Fruit fly (Drosophila melanogaster): ENCODE results near the gene Cox11.

Cox11 gene

DNA sequence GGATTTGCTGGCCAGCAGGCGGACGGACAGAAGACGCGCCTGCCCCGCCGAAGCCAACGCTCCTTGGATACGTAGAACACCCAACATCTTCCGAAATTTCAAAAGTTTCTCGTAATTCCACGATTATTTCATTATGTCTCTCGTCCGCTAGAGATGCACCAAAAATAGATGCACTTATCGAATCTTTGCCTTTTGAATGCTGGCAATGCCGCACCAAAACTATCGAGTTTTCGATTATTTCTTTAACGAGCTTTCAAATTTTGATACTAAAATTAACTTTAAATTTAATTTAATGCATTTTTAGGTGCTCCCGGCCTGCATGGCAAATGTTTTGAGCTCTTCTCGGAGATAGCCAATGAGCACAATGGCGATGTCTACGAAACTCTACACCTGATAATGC is 5.3 kb downstream of the Cox11 start, which contains the start of gene Coq6 (continued):
- TF ChIP-seq Bteb2 (GFP tag; optimal IDR thresholded peaks at IDR 0.05) = no peak
- TF ChIP-seq sens (GFP tag) = peak; percentile 76
- peak; percentile 22; the same call in 1 of the 2 replicates for TF ChIP-seq Rfx (GFP tag; IDR thresholded peaks at IDR 0.05)
- TF ChIP-seq trem (tag; optimal IDR thresholded peaks at IDR 0.05) = no peak
- no peak for TF ChIP-seq Spps (tag; optimal IDR thresholded peaks at IDR 0.05)
- TF ChIP-seq Scr (GFP tag; IDR thresholded peaks at IDR 0.05; ENCODE audit: partially characterized antibody) = peak; percentile 58
- no peak for TF ChIP-seq sr (GFP tag; IDR thresholded peaks at IDR 0.05)
- peak; percentile 68; the same call in 2 of the 3 replicates for TF ChIP-seq zen2 (GFP tag; IDR thresholded peaks at IDR 0.05; ENCODE audit: partially characterized antibody)
- no peak for TF ChIP-seq h (optimal IDR thresholded peaks at IDR 0.05)
- no peak for TF ChIP-seq CG10565 (GFP tag; optimal IDR thresholded peaks at IDR 0.05)
- peak; percentile 39; the same call in 1 of the 2 replicates for TF ChIP-seq bbx (GFP tag; IDR thresholded peaks at IDR 0.05; ENCODE audit: partially characterized antibody)
- peak; percentile 25 for TF ChIP-seq CG15514 (GFP tag; optimal IDR thresholded peaks at IDR 0.05)
- peak; percentile 49 for TF ChIP-seq knrl (GFP tag; IDR thresholded peaks at IDR 0.05; ENCODE audit: partially characterized antibody)
- TF ChIP-seq CG1602 (GFP tag; optimal IDR thresholded peaks at IDR 0.05) = no peak
- TF ChIP-seq CG10366 (GFP tag; IDR thresholded peaks at IDR 0.05) = no peak
- TF ChIP-seq br (optimal IDR thresholded peaks at IDR 0.05) = no peak
- no peak for TF ChIP-seq en (GFP tag; optimal IDR thresholded peaks at IDR 0.05)
- no peak for TF ChIP-seq Optix (GFP tag; IDR thresholded peaks at IDR 0.05)
- TF ChIP-seq CG14860 (GFP tag; IDR thresholded peaks at IDR 0.05; ENCODE audit: partially characterized antibody) = peak; percentile 50; the same call in 2 of the 3 replicates
- TF ChIP-seq CG13287 (GFP tag; IDR thresholded peaks at IDR 0.05; ENCODE audit: partially characterized antibody) = peak; percentile 78
- TF ChIP-seq crp (GFP tag; optimal IDR thresholded peaks at IDR 0.05) = peak in 1 of 2 experiments; percentile 11
- TF ChIP-seq pzg (GFP tag; optimal IDR thresholded peaks at IDR 0.05) = peak; percentile 36
- TF ChIP-seq E2f2 (GFP tag; IDR thresholded peaks at IDR 0.05) = peak; percentile 74
- peak in 1 of 2 experiments; percentile 58 for TF ChIP-seq Pdp1 (GFP tag; optimal IDR thresholded peaks at IDR 0.05)
- TF ChIP-seq CG2129 (GFP tag; IDR thresholded peaks at IDR 0.05; ENCODE audit: partially characterized antibody) = 0 out of 2 replicates have a peak, but pooled peaks have one; percentile 18
- no peak for TF ChIP-seq gro (GFP tag; optimal IDR thresholded peaks at IDR 0.05)
- peak; percentile 83 for TF ChIP-seq Med (GFP tag)
- TF ChIP-seq Dref (GFP tag; IDR thresholded peaks at IDR 0.05) = peak; percentile 74
- TF ChIP-seq tna (GFP tag; IDR thresholded peaks at IDR 0.05; ENCODE audit: partially characterized antibody) = 0 out of 2 replicates have a peak, but pooled peaks have one; percentile 30
- TF ChIP-seq Doc3 (GFP tag; IDR thresholded peaks at IDR 0.05; ENCODE audit: partially characterized antibody) = peak; percentile 65
- TF ChIP-seq Hr51 (GFP tag; optimal IDR thresholded peaks at IDR 0.05) = no peak
- TF ChIP-seq HLH4C (GFP tag; IDR thresholded peaks at IDR 0.05; ENCODE audit: partially characterized antibody) = peak; percentile 65; the same call in 2 of the 3 replicates
- peak; percentile 19 for TF ChIP-seq YL-1 (GFP tag; optimal IDR thresholded peaks at IDR 0.05)
- peak; percentile 96 for TF ChIP-seq CG9215 (GFP tag; IDR thresholded peaks at IDR 0.05)
- TF ChIP-seq mirr (GFP tag; optimal IDR thresholded peaks at IDR 0.05) = no peak
- no peak for TF ChIP-seq eyg (GFP tag; optimal IDR thresholded peaks at IDR 0.05)
- no peak for TF ChIP-seq Gsc (GFP tag; IDR thresholded peaks at IDR 0.05)
- TF ChIP-seq Bgb (GFP tag; IDR thresholded peaks at IDR 0.05; ENCODE audit: partially characterized antibody) = peak; percentile 47; the same call in 1 of the 2 replicates
- no peak for TF ChIP-seq psq (GFP tag; optimal IDR thresholded peaks at IDR 0.05)
- no peak for TF ChIP-seq nom (GFP tag; optimal IDR thresholded peaks at IDR 0.05)

dm6 chr2L:5536658-5537057 is 9.9 kb downstream of the Cox11 start, which contains the start of gene tomb:
Gene tomb (minus strand): TSS chr2L:5536758.
- TF ChIP-seq Rx (GFP tag; IDR thresholded peaks at IDR 0.05) (no peak), trem (tag; optimal IDR thresholded peaks at IDR 0.05) (no peak), Pdp1 (GFP tag; optimal IDR thresholded peaks at IDR 0.05) (no peak), Usf (GFP tag; optimal IDR thresholded peaks at IDR 0.05) (no peak), eyg (GFP tag; optimal IDR thresholded peaks at IDR 0.05) (no peak), Hmr (GFP tag; optimal IDR thresholded peaks at IDR 0.05) (no peak)

Measured in whole organism, embryonic.